Fruit fly (Drosophila melanogaster): ENCODE data around the gene Vps36.

DNA sequence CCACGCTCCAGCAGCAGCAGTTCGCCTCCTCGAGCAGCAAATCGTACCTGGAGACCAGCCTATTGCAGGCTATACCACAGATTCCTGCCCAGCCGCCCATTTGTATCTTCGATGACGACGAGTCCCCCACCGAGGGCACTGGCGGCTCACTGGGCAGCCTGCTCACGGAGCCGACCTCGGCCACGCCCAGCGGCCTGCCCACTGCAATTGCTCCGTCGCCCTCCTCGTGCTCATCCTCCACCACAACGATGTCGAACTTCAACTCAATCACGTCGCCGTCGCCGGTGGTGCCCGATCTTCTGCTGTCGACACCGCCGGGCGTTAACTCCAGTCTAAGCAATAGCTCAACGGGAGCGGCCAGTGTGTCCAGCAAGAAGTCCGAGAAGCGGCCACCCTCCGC is 9.3 kb downstream of the Vps36 start:
- TF ChIP-seq CG14711 (tag; optimal IDR thresholded peaks at IDR 0.05) = no peak
- no peak for TF ChIP-seq tj (GFP tag; optimal IDR thresholded peaks at IDR 0.05)
- TF ChIP-seq Clk (GFP tag; optimal IDR thresholded peaks at IDR 0.05) = no peak
- TF ChIP-seq cic (GFP tag; optimal IDR thresholded peaks at IDR 0.05) = no peak
- no peak for TF ChIP-seq pad (GFP tag; optimal IDR thresholded peaks at IDR 0.05)
- no peak for TF ChIP-seq CG33017 (tag; optimal IDR thresholded peaks at IDR 0.05)
- no peak for TF ChIP-seq CG11617 (GFP tag; optimal IDR thresholded peaks at IDR 0.05)
- TF ChIP-seq CG12768 (GFP tag; optimal IDR thresholded peaks at IDR 0.05) = no peak

Data from whole organism, adult.